Fruit fly (Drosophila melanogaster): ENCODE data around the gene Kal1.

- TF ChIP-seq CG7101 (tag; optimal IDR thresholded peaks at IDR 0.05) (no peak), Crg-1 (GFP tag; optimal IDR thresholded peaks at IDR 0.05) (no peak), CG7045 (GFP tag; optimal IDR thresholded peaks at IDR 0.05) (no peak), CG5204 (GFP tag; optimal IDR thresholded peaks at IDR 0.05) (no peak), Mnt (GFP tag; optimal IDR thresholded peaks at IDR 0.05) (no peak), CG33017 (tag; optimal IDR thresholded peaks at IDR 0.05) (no peak), kay (GFP tag; ENCODE audit: borderline replicate concordance) (no peak), CG1620 (GFP tag; optimal IDR thresholded peaks at IDR 0.05) (no peak), CG14711 (tag; optimal IDR thresholded peaks at IDR 0.05) (no peak), tj (GFP tag; optimal IDR thresholded peaks at IDR 0.05) (no peak)
Measured at dm6 chr3R:24143779-24144178, 2.6 kb downstream of the Kal1 start.

Data from whole organism, adult.